Worm (Caenorhabditis elegans) whole organism, early embryonic: ENCODE data around the gene fbxa-206.

Experiments used
- ama-1 ChIP-seq: fragments of 150-350 bp; optimal IDR thresholded peaks from 2 replicates; lab custom pipeline; 2014
- scrt-1 ChIP-seq: fragments of 200-800 bp; sonication (Bioruptor generic); IDR thresholded peaks from 2 replicates; pipeline ENCODE4 v1.3.6; 2022; ENCODE audit warnings: missing genetic modification characterization, missing compliant biosample characterization

ce11 chrV:16921952-16922351 is 3.7 kb upstream of the fbxa-206 start, which contains the start of gene Y102A5C.4:
- TF ChIP-seq ama-1 (lab: Kevin White, UChicago) (no peak), scrt-1 (GFP tag; lab: Robert Waterston, UW) (no peak)
